Fruit fly (Drosophila melanogaster) Kc167 (cell line): Measurements from ENCODE around the gene CG3191.

Experiments
- Myc ChIP-seq: fragments of >200 bp; optimal IDR thresholded peaks from 2 replicates; lab custom pipeline; 2017; ENCODE audit warnings: missing external identifiers
- Sin3A ChIP-seq: fragments of >200 bp; optimal IDR thresholded peaks from 2 replicates; lab custom pipeline; 2018; ENCODE audit warnings: missing external identifiers
- h ChIP-seq: fragments of >200 bp; optimal IDR thresholded peaks from 3 replicates; lab custom pipeline; 2018; ENCODE audit warnings: missing external identifiers
- insv ChIP-seq: fragments of >200 bp; optimal IDR thresholded peaks from 3 replicates; lab custom pipeline; 2018; ENCODE audit warnings: missing external identifiers
- psq ChIP-seq: fragments of >200 bp; optimal IDR thresholded peaks from 2 replicates; lab custom pipeline; 2017; ENCODE audit warnings: missing external identifiers
- ttk ChIP-seq: sonication (Bioruptor generic); optimal IDR thresholded peaks from 2 replicates; lab custom pipeline; 2017; ENCODE audit warnings: missing external identifiers

The CG3191 gene

DNA sequence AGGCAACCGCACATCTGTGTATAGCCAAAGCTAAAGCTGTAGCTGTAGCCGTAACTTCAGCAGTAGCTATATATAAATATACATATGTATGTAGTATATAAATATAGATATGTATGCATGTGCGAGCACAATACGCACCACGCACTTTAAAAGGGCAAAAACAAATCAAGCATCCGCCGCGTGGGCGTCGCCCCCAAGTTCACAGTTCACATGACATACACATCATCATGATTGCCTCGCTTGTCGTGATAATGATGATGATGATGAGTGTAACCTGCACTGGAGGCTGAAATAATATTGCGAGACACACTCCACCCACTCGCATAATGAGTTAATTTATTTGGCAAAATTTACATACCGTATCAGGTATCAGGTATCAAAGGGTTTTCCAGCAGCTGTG, 39.2 kb upstream of the CG3191 start:
- no peak for TF ChIP-seq insv (lab: Kevin White, UChicago)
- TF ChIP-seq h: no peak
- no peak for TF ChIP-seq ttk (lab: Kevin White, UChicago)
- no peak for TF ChIP-seq Myc
- TF ChIP-seq psq (lab: Kevin White, UChicago): no peak
- TF ChIP-seq Sin3A (lab: Kevin White, UChicago): no peak

DNA sequence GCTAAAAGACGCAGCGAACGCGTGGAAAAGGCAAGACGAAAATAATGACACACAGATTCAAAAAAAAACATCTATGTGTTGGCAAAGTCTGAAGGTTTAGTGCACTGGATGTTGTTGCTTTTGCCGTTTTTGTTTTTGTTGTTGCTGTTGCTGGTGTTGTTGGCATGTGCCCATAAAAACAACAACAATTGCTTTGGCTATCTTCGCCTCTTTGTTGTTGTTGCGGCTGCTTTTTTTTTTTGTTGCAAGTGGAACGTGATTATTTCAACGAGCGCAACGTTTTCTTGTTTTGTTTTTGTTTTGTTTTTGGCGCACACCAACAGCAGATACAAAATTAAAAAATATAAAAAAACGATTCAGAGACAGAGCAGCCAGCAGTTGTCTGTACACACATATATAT, 37.3 kb upstream of the CG3191 start:
- no peak for TF ChIP-seq Myc
- no peak for TF ChIP-seq ttk (lab: Kevin White, UChicago)
- no peak for TF ChIP-seq psq (lab: Kevin White, UChicago)
- no peak for TF ChIP-seq Sin3A (lab: Kevin White, UChicago)
- TF ChIP-seq h: no peak
- TF ChIP-seq insv (lab: Kevin White, UChicago): no peak

DNA sequence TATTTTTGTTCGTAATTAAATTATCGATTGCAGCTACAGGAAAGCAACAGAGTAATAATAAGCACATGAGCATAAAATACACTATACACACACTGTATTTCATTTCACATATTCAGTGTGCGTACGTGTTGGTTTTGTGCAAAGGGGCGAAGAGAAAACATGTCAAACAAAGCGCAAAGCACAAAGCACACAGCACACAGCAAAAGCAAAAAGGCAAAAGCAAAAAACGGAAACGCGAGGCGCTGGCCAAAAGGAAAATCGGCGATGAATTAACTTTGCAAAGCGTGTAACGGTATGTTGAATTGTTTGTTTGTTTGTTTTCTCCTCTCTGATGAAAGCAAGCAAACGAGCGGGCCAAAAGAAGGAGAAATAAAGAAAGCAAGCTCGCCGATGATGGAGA, 36.5 kb upstream of the CG3191 start:
- no peak for TF ChIP-seq psq (lab: Kevin White, UChicago)
- TF ChIP-seq insv (lab: Kevin White, UChicago): no peak
- no peak for TF ChIP-seq Myc
- TF ChIP-seq Sin3A (lab: Kevin White, UChicago): no peak
- no peak for TF ChIP-seq h
- TF ChIP-seq ttk (lab: Kevin White, UChicago): no peak

DNA sequence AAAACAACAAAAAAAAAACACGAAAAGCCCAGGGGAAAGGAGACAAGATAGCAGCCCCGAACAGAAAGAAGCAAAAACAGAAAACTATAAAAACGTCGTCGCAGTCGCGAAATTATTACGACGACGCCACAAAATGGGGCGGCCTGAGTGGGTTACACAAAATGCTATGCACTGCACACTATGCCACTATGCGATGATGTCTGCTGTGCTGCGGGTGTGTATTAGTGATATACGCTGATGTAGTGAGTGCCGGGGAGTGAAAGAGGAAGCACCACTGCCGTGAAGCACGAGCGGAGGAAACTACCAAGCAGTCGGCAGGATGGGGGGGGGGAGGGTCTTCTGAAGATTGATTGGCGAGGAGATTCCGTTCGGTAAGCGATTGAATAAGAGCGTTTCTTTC, 35.2 kb upstream of the CG3191 start:
- TF ChIP-seq ttk (lab: Kevin White, UChicago) (no peak), Sin3A (lab: Kevin White, UChicago) (no peak), psq (lab: Kevin White, UChicago) (no peak), Myc (no peak), insv (lab: Kevin White, UChicago) (no peak), h (no peak)

DNA sequence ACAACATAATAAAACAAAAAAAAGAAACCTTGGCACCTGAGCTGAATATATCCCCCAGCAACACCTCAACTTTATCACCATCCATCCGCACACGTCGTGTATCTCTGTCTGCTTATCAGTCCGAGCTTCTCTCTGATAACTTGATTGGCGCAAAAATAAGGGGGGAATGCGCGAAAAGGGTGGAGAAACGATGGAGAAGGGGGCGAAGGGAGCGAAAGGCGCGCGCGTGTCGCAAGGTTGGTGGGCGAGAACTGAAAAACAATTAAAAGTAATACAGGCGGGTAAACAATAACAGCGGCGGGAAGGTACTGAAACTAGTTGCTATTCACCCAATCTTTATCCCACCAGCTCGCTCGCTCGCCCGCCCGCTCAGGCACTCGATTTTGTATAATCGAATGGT, 34.5 kb upstream of the CG3191 start:
- no peak for TF ChIP-seq Sin3A (lab: Kevin White, UChicago)
- TF ChIP-seq psq (lab: Kevin White, UChicago): no peak
- no peak for TF ChIP-seq Myc
- no peak for TF ChIP-seq insv (lab: Kevin White, UChicago)
- no peak for TF ChIP-seq h
- TF ChIP-seq ttk (lab: Kevin White, UChicago): no peak

DNA sequence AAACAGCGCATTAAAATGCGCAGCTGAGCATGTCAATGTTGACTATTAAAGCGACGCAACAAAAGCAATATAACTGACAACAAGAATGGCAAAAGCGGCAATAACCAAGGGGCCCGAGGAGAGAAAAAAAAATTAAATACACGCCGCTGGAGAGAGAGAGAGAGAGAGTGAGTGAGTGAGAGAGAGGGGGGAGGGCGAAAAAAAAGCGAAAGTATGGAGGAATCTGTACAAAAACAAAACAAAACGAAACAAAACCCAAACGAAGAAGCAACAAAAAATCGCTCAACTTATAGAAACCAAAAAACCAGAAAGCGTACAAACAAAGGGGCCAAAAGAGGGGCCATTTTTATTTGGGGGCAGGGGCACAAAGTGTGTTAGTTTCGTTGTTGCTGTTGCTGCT, 31.7 kb upstream of the CG3191 start:
- no peak for TF ChIP-seq psq (lab: Kevin White, UChicago)
- TF ChIP-seq ttk (lab: Kevin White, UChicago): no peak
- TF ChIP-seq Sin3A (lab: Kevin White, UChicago): no peak
- TF ChIP-seq insv (lab: Kevin White, UChicago): no peak
- no peak for TF ChIP-seq h
- no peak for TF ChIP-seq Myc

DNA sequence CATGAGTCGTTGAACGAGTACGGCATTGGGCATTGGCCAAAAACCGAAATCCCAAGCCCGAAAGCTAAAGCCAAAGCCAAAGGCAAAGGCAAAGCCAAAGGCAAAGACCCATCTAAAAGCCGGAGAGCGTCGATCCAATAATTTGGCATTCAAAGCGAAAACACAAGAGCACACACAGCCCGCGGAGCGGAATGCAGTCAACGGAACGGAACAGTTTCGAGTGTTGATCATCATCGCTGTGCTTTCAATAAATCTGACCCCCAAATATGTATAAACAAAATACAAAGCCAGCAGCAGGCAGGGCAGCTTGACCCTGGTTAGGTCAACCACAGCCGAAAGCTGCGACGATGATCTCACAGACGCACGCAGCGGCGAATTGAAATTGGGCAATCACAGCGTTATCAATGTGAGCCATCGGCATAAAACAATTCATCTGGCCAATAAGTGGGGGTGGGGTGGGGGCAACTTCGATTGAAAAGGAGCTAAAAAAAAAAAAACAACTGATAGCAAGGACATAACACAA, 27.1 kb upstream of the CG3191 start:
- no peak for TF ChIP-seq Myc
- no peak for TF ChIP-seq psq (lab: Kevin White, UChicago)
- no peak for TF ChIP-seq ttk (lab: Kevin White, UChicago)
- no peak for TF ChIP-seq insv (lab: Kevin White, UChicago)
- no peak for TF ChIP-seq Sin3A (lab: Kevin White, UChicago)
- no peak for TF ChIP-seq h

DNA sequence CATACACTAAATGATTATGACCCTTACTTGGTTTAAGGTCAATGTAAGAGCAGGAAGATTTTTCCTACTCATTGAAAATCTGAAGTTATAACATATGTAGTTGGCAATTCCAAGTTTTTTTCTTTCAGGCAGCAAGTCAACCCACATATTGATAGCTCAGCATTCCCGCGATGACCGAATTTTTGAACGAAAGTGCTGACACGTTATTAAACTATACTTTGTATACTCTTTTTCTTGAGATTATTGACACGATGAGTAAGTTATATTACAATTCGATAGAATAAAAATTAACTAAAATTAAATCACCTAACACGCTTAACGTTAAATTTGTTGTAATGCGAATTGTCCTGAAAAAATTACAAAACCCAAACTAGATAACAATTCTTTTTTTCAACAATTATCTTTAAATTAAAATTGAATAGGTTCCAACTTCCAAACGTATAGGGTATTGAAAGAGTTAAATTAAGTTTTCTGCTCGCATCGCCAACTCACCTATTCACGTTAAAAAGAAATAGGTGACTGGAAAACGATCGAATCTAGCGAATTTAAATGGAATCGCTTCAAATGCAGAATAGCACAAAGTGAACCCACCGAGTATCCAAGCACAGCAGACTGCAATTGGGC, 23.6 kb upstream of the CG3191 start, which contains the start of gene Vml:
TSS of gene Vml (plus strand) at position 574 of the 624 bp plus-strand sequence.
- no peak for TF ChIP-seq Sin3A (lab: Kevin White, UChicago)
- TF ChIP-seq h: no peak
- no peak for TF ChIP-seq psq (lab: Kevin White, UChicago)
- TF ChIP-seq ttk (lab: Kevin White, UChicago): no peak
- TF ChIP-seq insv (lab: Kevin White, UChicago): no peak
- no peak for TF ChIP-seq Myc

DNA sequence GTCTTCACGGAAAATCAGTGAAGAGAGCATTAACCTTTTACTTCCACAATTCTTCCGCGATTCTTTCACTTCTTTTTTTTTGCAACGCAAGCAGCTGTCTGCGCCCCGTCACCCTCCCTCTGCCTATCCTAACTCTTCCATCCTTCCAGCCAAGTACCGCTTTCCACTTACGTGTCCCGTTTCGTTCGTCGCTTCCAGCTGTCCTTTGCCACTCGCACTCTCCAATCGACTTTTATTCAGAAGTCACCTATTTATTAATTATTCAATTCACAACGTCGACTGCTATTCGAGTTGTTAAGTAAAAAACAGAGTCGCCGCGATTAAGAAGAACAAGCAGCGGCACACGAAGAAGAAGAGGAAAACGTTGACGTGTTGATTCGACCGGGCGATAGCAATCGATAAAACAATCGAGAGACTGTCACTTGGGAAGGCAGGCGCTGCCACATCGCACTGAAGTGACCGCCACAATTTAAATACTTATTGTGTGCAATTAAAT, 23.0 kb upstream of the CG3191 start, which contains the start of gene Grp170:
TSS of gene Grp170 (minus strand) at position 365 of the 496 bp plus-strand sequence.
- no peak for TF ChIP-seq Myc
- no peak for TF ChIP-seq ttk (lab: Kevin White, UChicago)
- TF ChIP-seq Sin3A (lab: Kevin White, UChicago): no peak
- no peak for TF ChIP-seq insv (lab: Kevin White, UChicago)
- TF ChIP-seq psq (lab: Kevin White, UChicago): no peak
- TF ChIP-seq h: no peak

DNA sequence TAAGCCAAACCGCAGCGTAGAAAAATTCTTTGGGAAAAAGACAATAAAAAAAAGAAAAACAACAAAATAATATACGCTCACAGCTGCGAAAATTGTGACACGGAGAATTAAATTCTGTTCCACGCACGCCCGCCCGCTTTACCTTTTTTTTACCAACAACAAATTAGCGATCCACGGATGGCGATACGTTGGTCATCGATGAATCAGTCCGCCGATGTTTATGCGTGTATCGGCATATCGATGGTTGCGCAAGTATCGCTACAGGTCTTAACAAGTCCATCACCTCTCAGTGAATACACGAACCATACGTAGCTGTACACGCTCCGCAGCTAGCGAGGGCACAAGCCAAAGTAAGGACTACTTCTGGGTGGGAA, 18.8 kb upstream of the CG3191 start, which contains the start of gene CG2924:
TSS of gene CG2924 (minus strand) at position 205 of the 374 bp plus-strand sequence.
- TF ChIP-seq psq (lab: Kevin White, UChicago): no peak
- no peak for TF ChIP-seq h
- TF ChIP-seq Myc: no peak
- TF ChIP-seq insv (lab: Kevin White, UChicago): no peak
- no peak for TF ChIP-seq Sin3A (lab: Kevin White, UChicago)
- TF ChIP-seq ttk (lab: Kevin White, UChicago): no peak

DNA sequence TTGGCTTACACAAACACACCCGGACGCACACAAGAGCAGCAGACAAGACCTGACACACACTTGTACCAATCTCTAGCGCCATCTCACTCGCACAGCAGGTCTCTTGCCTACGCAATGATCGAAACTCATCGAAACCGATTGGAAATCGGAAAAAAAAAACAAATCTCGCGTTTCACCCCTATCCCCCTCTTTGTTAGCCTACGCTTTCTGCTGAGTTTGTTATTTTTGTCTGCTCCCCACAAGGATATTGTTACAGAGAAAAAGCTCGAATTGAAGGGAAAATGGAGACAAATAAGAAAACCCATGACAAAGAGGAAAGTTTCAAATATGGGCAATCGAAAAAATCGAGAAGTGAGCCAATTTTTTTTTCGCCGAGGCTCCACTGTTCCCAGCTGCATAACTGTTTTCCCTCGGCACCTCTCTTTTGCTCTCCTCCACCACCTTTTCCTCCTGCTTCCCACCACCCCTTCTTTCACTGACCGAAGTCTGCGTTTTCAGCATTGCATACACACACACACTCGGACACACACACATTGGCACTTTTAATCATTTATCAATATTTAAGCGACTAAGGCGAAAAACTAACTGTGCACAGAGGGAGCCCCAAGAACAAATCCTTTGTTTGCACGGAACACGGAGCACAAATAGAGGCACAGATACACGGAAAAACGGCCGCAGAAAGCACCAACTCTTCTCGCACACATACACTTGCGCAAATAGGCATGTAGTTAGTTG, 18.2 kb upstream of the CG3191 start:
- TF ChIP-seq Sin3A (lab: Kevin White, UChicago): no peak
- no peak for TF ChIP-seq h
- no peak for TF ChIP-seq Myc
- no peak for TF ChIP-seq ttk (lab: Kevin White, UChicago)
- no peak for TF ChIP-seq psq (lab: Kevin White, UChicago)
- no peak for TF ChIP-seq insv (lab: Kevin White, UChicago)

DNA sequence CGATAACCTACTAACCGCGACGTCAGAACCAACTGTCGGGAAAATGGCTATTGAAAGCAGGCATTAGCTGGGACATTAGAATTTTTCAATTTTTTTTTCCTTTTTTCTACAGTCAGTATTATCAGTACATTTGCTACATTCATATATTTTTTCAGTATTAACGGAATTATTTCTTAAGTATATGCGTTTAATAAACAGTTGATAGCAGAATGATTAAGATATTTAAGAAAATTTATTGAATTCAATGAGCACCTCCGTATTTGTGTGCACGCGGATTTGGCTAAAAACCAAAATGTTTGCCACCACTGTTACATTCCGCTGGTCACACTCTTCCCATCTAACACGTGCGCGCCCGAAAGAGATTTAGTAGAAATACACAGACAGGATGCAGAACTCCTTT, 10.7 kb upstream of the CG3191 start, which contains the start of the genes temp and CG3071:
TSS of gene temp (minus strand) at position 5 of the 400 bp plus-strand sequence.
TSS of gene CG3071 (plus strand) at position 327 of the 400 bp plus-strand sequence.
- TF ChIP-seq insv (lab: Kevin White, UChicago) (no peak), ttk (lab: Kevin White, UChicago) (no peak), Sin3A (lab: Kevin White, UChicago) (no peak), psq (lab: Kevin White, UChicago) (no peak), Myc (no peak)
